Fruit fly (Drosophila melanogaster) S2 (cell line): ENCODE results near the gene CG31251.

Source experiments
- CG8478 ChIP-seq: fragments of >200 bp; optimal IDR thresholded peaks from 2 replicates; lab custom pipeline; 2018
- CTCF ChIP-seq, 2 experiments: fragments of >200 bp; optimal IDR thresholded peaks; 2 replicates each; lab custom pipeline; 2018

dm6 chr3R:17699891-17700487 lies 15.3 kb upstream of the CG31251 start:
- TF ChIP-seq CTCF (optimal IDR thresholded peaks at IDR 0.05; lab: Kevin White, UChicago) (no peak), CG8478 (lab: Kevin White, UChicago) (no peak)
